Fruit fly (Drosophila melanogaster): ENCODE measurements around the gene CG43390.

Gene CG43390

dm6 chr3L:11626229-11626826, 46.6 kb upstream of the CG43390 start, which contains the start of gene PCID2 (continued):
- peak; percentile 72 for TF ChIP-seq nerfin-2 (GFP tag; IDR thresholded peaks at IDR 0.05; ENCODE audit: partially characterized antibody)
- TF ChIP-seq CG16815 (GFP tag; optimal IDR thresholded peaks at IDR 0.05): no peak
- TF ChIP-seq sd (tag; optimal IDR thresholded peaks at IDR 0.05): no peak
- TF ChIP-seq amos (GFP tag; IDR thresholded peaks at IDR 0.05; ENCODE audit: partially characterized antibody): peak; percentile 83
- TF ChIP-seq Oaz (GFP tag; IDR thresholded peaks at IDR 0.05): no peak
- no peak for TF ChIP-seq gem (tag; optimal IDR thresholded peaks at IDR 0.05)
- no peak for TF ChIP-seq pum (GFP tag; optimal IDR thresholded peaks at IDR 0.05)
- peak; percentile 64 for TF ChIP-seq inv (GFP tag; IDR thresholded peaks at IDR 0.05; ENCODE audit: partially characterized antibody)
- TF ChIP-seq ems (GFP tag; optimal IDR thresholded peaks at IDR 0.05): no peak
- no peak for TF ChIP-seq gt (GFP tag; IDR thresholded peaks at IDR 0.05)
- no peak for TF ChIP-seq Elba2 (GFP tag; optimal IDR thresholded peaks at IDR 0.05)

DNA sequence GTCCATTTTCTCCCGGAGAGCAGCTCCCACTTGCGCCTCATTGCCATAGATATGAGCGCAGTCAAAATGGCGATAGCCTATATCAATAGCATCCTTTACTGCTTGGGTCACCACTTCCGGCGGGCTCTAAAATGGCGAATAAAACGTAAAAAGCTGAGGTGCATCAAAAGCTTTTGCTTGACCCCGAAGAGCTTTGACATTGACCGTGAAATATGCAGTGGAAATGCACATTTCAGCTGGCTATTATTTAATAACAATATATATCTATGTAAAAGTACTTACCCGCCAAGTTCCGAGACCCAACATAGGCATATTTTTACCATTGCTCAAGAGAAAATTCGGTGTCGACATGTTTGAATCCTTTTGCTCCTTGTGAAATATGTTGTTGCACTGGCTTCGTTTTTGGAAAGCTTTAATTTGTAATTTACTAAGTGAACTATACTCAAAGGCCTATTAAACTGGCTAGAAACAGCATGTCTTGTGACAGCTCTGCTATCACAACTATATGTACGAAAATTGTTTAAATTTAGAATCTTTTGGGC, 46.0 kb upstream of the CG43390 start, which contains the start of gene CG6083:
CG6083 (minus strand) TSS at position 492 of the 542 bp plus-strand sequence.
- TF ChIP-seq Hr78 (GFP tag; optimal IDR thresholded peaks at IDR 0.05) (peak in 1 of 2 experiments; percentile 95), phol (tag; optimal IDR thresholded peaks at IDR 0.05) (peak; percentile 8), CG8765 (GFP tag; IDR thresholded peaks at IDR 0.05) (no peak)

- TF ChIP-seq CG9215 (GFP tag; IDR thresholded peaks at IDR 0.05) (no peak), TFAM (GFP tag; optimal IDR thresholded peaks at IDR 0.05) (no peak), Dfd (GFP tag; optimal IDR thresholded peaks at IDR 0.05) (no peak), CG7839 (tag; optimal IDR thresholded peaks at IDR 0.05) (no peak), CkIIα-i1 (GFP tag; IDR thresholded peaks at IDR 0.05) (no peak), otp (GFP tag; IDR thresholded peaks at IDR 0.05) (no peak), CG7271 (tag; optimal IDR thresholded peaks at IDR 0.05) (no peak), CG6654 (GFP tag; optimal IDR thresholded peaks at IDR 0.05) (no peak), CG16779 (GFP tag; IDR thresholded peaks at IDR 0.05) (no peak), lov (optimal IDR thresholded peaks at IDR 0.05) (no peak), lov (GFP tag; IDR thresholded peaks at IDR 0.05) (no peak), stc (GFP tag; IDR thresholded peaks at IDR 0.05) (no peak), gem (tag; optimal IDR thresholded peaks at IDR 0.05) (no peak), HLH54F (GFP tag; optimal IDR thresholded peaks at IDR 0.05) (no peak), Hand (GFP tag; optimal IDR thresholded peaks at IDR 0.05) (no peak)
These were observed 44.5 kb upstream of the CG43390 start, which contains the start of gene Akr1B for dm6 chr3L:11624281-11624680. Gene Akr1B, minus strand, starts transcription at chr3L:11624381.

DNA sequence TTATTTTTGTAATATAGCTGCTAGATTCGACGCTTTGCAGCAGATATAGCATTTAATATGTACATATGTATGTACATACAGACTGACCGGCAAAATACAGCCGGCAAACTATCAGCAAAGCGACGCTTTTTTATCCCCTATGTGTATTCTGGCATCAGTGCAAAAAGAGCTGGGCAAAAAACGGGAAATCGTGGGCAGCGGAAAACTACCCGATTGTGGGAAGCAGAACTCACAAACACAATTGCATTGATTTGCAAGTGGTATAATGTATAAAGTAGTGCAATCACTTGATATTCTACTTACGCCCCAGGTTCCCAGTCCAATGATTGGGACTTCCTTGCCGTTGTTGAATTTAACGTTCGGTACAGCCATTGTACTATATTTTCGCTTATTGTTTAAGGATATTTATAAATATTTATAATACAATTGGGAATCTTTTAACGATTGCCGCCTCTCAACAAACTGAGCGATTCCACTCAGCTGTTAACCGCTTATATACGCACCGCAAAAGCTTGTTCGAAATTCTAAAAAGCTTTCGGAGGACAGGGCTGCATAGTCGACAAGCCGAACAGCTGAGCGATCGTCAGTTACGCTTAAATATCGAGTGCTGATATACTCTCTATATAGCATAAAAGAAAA, 43.6 kb upstream of the CG43390 start:
- TF ChIP-seq da (GFP tag; optimal IDR thresholded peaks at IDR 0.05) (no peak), Bgb (GFP tag; IDR thresholded peaks at IDR 0.05; ENCODE audit: partially characterized antibody) (peak; percentile 31; the same call in 1 of the 2 replicates), trem (tag; optimal IDR thresholded peaks at IDR 0.05) (no peak), CG6175 (GFP tag; IDR thresholded peaks at IDR 0.05) (no peak), HHEX (GFP tag; optimal IDR thresholded peaks at IDR 0.05) (no peak), CG13296 (GFP tag; optimal IDR thresholded peaks at IDR 0.05) (peak; percentile 5), CG17829 (tag; optimal IDR thresholded peaks at IDR 0.05) (no peak), corto (GFP tag; optimal IDR thresholded peaks at IDR 0.05) (no peak), crc (GFP tag; optimal IDR thresholded peaks at IDR 0.05) (no peak), run (tag; optimal IDR thresholded peaks at IDR 0.05) (no peak), CG5180 (GFP tag; optimal IDR thresholded peaks at IDR 0.05) (no peak), cwo (GFP tag; optimal IDR thresholded peaks at IDR 0.05) (no peak), caup (GFP tag; optimal IDR thresholded peaks at IDR 0.05; ENCODE audit: severe bottlenecking) (no peak), CG14441 (GFP tag; IDR thresholded peaks at IDR 0.05) (0 out of 2 replicates have a peak, but pooled peaks have one; percentile 5), row (GFP tag; IDR thresholded peaks at IDR 0.05) (peak; percentile 41; the same call in 1 of the 3 replicates), B-H2 (GFP tag; optimal IDR thresholded peaks at IDR 0.05) (peak; percentile 15), Side (GFP tag; optimal IDR thresholded peaks at IDR 0.05) (no peak)
